Fruit fly (Drosophila melanogaster) Kc167 (cell line): ENCODE measurements around the gene MetRS-m.

Experiments
- h ChIP-seq: fragments of >200 bp; optimal IDR thresholded peaks from 3 replicates; lab custom pipeline; 2018; ENCODE audit warnings: missing external identifiers
- insv ChIP-seq: fragments of >200 bp; optimal IDR thresholded peaks from 3 replicates; lab custom pipeline; 2018; ENCODE audit warnings: missing external identifiers
- psq ChIP-seq: fragments of >200 bp; optimal IDR thresholded peaks from 2 replicates; lab custom pipeline; 2017; ENCODE audit warnings: missing external identifiers
- ttk ChIP-seq: sonication (Bioruptor generic); optimal IDR thresholded peaks from 2 replicates; lab custom pipeline; 2017; ENCODE audit warnings: missing external identifiers

dm6 chr3R:14220105-14220504 lies 39.7 kb downstream of the MetRS-m start, which contains the start of gene CG31326:
- TF ChIP-seq insv (lab: Kevin White, UChicago) (no peak), h (no peak), psq (no peak), ttk (lab: Kevin White, UChicago) (no peak)
